Worm (Caenorhabditis elegans): ENCODE measurements around the gene ttc-36.

The ttc-36 gene

ce11 chrII:10056545-10057038 is 26.6 kb downstream of the ttc-36 start, which contains the start of gene C18D1.2:
Gene C18D1.2, plus strand, starts transcription at chrII:10056988.
- TF ChIP-seq unc-62 (GFP tag; optimal IDR thresholded peaks at IDR 0.05), result no peak

DNA sequence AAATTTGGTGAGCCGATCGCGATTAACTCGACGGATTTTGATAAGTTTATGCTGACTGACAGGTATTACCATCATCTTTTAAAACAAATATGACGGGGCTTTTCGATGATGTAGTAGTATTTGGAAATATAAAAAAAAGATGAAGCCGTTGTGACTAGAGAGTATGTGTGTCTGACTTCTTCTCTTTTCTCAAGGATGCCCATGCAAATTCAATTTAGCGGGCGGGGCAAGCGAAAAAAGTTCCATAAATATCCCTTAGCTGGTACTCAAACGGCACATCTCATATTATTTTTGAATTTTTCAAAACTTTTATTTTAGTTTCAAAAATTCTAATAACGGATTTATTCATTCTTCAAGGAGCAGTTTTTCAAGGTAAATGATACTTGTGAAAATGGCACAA is 30.5 kb downstream of the ttc-36 start, which contains the start of gene stg-1:
stg-1 (minus strand) TSS at position 153 of the 400 bp plus-strand sequence.
- TF ChIP-seq unc-62 (GFP tag; optimal IDR thresholded peaks at IDR 0.05), result no peak

DNA sequence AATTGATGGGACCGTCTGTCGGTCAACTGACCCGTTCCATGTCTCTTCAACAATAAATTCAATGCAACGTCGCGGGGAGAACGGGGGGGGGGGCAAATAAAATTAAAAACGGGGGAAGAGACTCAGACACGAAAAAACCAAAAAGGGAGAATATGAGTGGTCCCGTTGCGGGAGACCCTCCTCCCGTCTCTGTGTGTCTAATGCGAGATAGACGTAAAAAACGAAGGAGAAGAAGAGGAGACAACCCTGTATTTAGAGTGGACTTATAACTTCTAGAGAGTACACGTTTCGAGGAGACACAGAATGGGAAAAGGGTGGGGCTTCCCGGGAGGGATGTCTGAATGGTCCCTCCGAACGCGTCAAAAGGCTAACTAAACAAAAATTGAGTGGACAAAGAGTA is 35.5 kb downstream of the ttc-36 start:
- TF ChIP-seq unc-62 (GFP tag; optimal IDR thresholded peaks at IDR 0.05), result no peak

DNA sequence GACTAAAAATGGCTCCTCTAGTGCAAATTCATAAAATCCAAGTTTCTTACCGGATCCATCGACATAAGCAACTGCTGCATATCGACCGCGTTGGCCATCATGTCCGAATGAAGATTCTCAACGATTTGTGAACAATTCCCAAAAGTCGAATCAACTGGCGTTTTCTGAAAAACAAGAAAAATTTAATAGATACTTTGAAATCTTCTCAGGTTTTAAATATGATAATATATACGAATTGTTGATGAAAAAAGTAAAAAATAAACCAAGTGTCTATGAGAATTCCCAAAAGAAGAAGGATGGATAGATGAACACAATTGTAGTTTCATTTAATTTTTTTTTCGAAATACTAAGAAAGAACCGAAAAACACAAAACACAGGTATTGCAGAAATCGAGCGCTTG is 37.8 kb downstream of the ttc-36 start, which contains the start of gene die-1:
die-1 (minus strand) TSS at position 101 of the 400 bp plus-strand sequence.
- TF ChIP-seq unc-62 (GFP tag; optimal IDR thresholded peaks at IDR 0.05), result no peak

ce11 chrII:10073986-10074385 is 44.0 kb downstream of the ttc-36 start:
- TF ChIP-seq unc-62 (GFP tag; optimal IDR thresholded peaks at IDR 0.05), result no peak

- TF ChIP-seq unc-62 (GFP tag; optimal IDR thresholded peaks at IDR 0.05), result no peak
These were observed 45.8 kb downstream of the ttc-36 start for ce11 chrII:10075794-10076193.
